Worm (Caenorhabditis elegans) whole organism, L4 larva: Measurements from ENCODE around the gene lgc-34.

Source experiments
- D1046.2 ChIP-seq: fragments of 200-800 bp; sonication (Bioruptor generic); IDR thresholded peaks from 2 replicates; pipeline ENCODE4 v1.3.6; 2022; ENCODE audit warnings: missing genetic modification characterization, missing compliant biosample characterization
- F44E2.7 ChIP-seq: fragments of 200-800 bp; sonication (Bioruptor generic); IDR thresholded peaks from 2 replicates; pipeline ENCODE4 v2.1.2; 2022; ENCODE audit warnings: missing genetic modification characterization, missing compliant biosample characterization
- R02D3.7 ChIP-seq: fragments of 150-350 bp; sonication (generic microtip); optimal IDR thresholded peaks from 3 replicates; lab custom pipeline; 2014; ENCODE audit warnings: missing biosample characterization, missing genetic modification characterization
- Y48G9A.11 ChIP-seq: fragments of 200-800 bp; sonication (Bioruptor generic); IDR thresholded peaks from 2 replicates; pipeline ENCODE4 v1.3.6; 2022; ENCODE audit warnings: missing genetic modification reagents, missing genetic modification characterization, missing compliant biosample characterization
- Y75B8A.6 ChIP-seq: fragments of 200-800 bp; sonication (Bioruptor generic); IDR thresholded peaks from 2 replicates; pipeline ENCODE4 v1.3.6; 2022; ENCODE audit warnings: missing genetic modification reagents, missing genetic modification characterization, missing compliant biosample characterization
- aly-2 ChIP-seq: sonication (generic microtip); optimal IDR thresholded peaks from 2 replicates; lab custom pipeline; 2018; ENCODE audit warnings: missing biosample characterization, missing genetic modification characterization
- ceh-62 ChIP-seq: sonication (generic microtip); optimal IDR thresholded peaks from 2 replicates; lab custom pipeline; 2017; ENCODE audit warnings: missing biosample characterization, missing genetic modification characterization
- daf-16 ChIP-seq, 3 experiments: sonication (generic microtip); optimal IDR thresholded peaks; 2 replicates each; lab custom pipeline; 2016 to 2017; ENCODE audit warnings: missing genetic modification characterization in 3 of 3, missing genetic modification reagents in 3 of 3, mild to moderate bottlenecking in 2 of 3, missing compliant biosample characterization in 2 of 3, missing biosample characterization in 1 of 3, moderate library complexity in 1 of 3
- dmd-9 ChIP-seq: fragments of 200-800 bp; sonication (Bioruptor generic); IDR thresholded peaks from 2 replicates; pipeline ENCODE4 v1.3.6; 2022; ENCODE audit warnings: missing genetic modification reagents, missing genetic modification characterization, missing compliant biosample characterization
- egl-27 ChIP-seq: sonication (generic microtip); optimal IDR thresholded peaks from 3 replicates; lab custom pipeline; 2017; ENCODE audit warnings: missing biosample characterization, missing genetic modification reagents, missing genetic modification characterization
- egl-43 ChIP-seq: fragments of 200-800 bp; sonication (Bioruptor generic); IDR thresholded peaks from 2 replicates; pipeline ENCODE4 v1.3.6; 2022; ENCODE audit warnings: missing genetic modification reagents, missing genetic modification characterization, missing compliant biosample characterization
- hif-1 ChIP-seq, 2 experiments: sonication (generic microtip); optimal IDR thresholded peaks; 2 replicates each; lab custom pipeline; 2016 to 2017; ENCODE audit warnings: missing compliant biosample characterization in 2 of 2, missing genetic modification characterization in 2 of 2, missing genetic modification reagents in 2 of 2, missing genotype in 2 of 2, mild to moderate bottlenecking in 1 of 2
- hlh-11 ChIP-seq: fragments of 200-800 bp; sonication (Bioruptor generic); optimal IDR thresholded peaks from 2 replicates; lab custom pipeline; 2018; ENCODE audit warnings: mild to moderate bottlenecking, missing genetic modification characterization, missing compliant biosample characterization
- jun-1 ChIP-seq: fragments of 150-350 bp; optimal IDR thresholded peaks from 2 replicates; lab custom pipeline; 2014; ENCODE audit warnings: missing biosample characterization, missing genetic modification reagents, missing genetic modification characterization
- lim-7 ChIP-seq: fragments of 200-800 bp; sonication (Bioruptor generic); IDR thresholded peaks from 2 replicates; pipeline ENCODE4 v1.3.6; 2022; ENCODE audit warnings: missing genetic modification characterization, missing compliant biosample characterization
- lin-1 ChIP-seq: fragments of 200-800 bp; sonication (Bioruptor generic); IDR thresholded peaks from 2 replicates; pipeline ENCODE4 v1.3.6; 2022; ENCODE audit warnings: missing genetic modification reagents, missing genetic modification characterization, missing compliant biosample characterization
- lin-15B ChIP-seq: fragments of 150-350 bp; sonication (generic microtip); optimal IDR thresholded peaks from 3 replicates; lab custom pipeline; 2014; ENCODE audit warnings: missing biosample characterization, missing genetic modification characterization
- lin-38 ChIP-seq: fragments of 200-800 bp; sonication (Bioruptor generic); IDR thresholded peaks from 2 replicates; pipeline ENCODE4 v1.3.6; 2022; ENCODE audit warnings: missing genetic modification reagents, missing genetic modification characterization, missing compliant biosample characterization
- mxl-3 ChIP-seq: fragments of 200-800 bp; sonication (Bioruptor generic); optimal IDR thresholded peaks from 2 replicates; lab custom pipeline; 2018; ENCODE audit warnings: mild to moderate bottlenecking, missing genetic modification characterization, missing compliant biosample characterization
- nhr-11 ChIP-seq: fragments of 150-350 bp; optimal IDR thresholded peaks from 2 replicates; lab custom pipeline; 2014; ENCODE audit warnings: missing biosample characterization, missing genetic modification characterization
- nhr-42 ChIP-seq: fragments of 200-800 bp; sonication (Bioruptor generic); IDR thresholded peaks from 2 replicates; pipeline ENCODE4 v1.3.6; 2022; ENCODE audit warnings: missing genetic modification characterization, missing compliant biosample characterization
- set-16 ChIP-seq: fragments of 200-800 bp; sonication (Bioruptor generic); IDR thresholded peaks from 2 replicates; pipeline ENCODE4 v1.3.6; 2022; ENCODE audit warnings: missing genetic modification reagents, missing genetic modification characterization, missing compliant biosample characterization
- zag-1 ChIP-seq: fragments of 150-350 bp; optimal IDR thresholded peaks from 2 replicates; lab custom pipeline; 2014; ENCODE audit warnings: missing biosample characterization, missing genetic modification characterization
- zfp-2 ChIP-seq: sonication (generic microtip); optimal IDR thresholded peaks from 2 replicates; lab custom pipeline; 2016; ENCODE audit warnings: mild to moderate bottlenecking, missing genetic modification characterization, missing compliant biosample characterization
- ztf-11 ChIP-seq: fragments of 150-350 bp; optimal IDR thresholded peaks from 2 replicates; lab custom pipeline; 2014; ENCODE audit warnings: missing biosample characterization, missing genetic modification characterization

The lgc-34 gene

DNA sequence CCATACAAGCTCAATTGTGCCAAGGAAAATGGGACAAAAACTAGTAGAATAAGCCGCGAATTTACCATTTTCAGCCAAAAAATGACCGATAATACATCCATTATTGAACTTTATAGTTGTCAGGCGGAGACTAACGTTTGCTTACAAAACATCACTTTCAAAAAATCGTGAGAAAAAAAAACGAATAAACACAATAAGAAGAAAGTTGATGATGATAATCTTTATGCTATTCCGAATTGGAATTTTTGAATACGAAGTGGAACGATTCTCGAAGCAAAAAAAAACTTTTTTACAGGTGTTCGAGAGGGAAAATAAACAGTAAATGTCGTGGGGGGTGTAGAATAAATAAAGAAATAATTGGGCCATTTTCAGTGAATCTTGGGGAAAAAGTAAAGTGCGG is 51.3 kb downstream of the lgc-34 start, which contains the start of gene W08F4.7:
Gene W08F4.7, minus strand, starts transcription at position 101 of the 400 bp plus-strand sequence.
- TF ChIP-seq ceh-62 (tag; lab: Kevin White, UChicago), result no peak
- no peak for TF ChIP-seq egl-43 (GFP tag; lab: Robert Waterston, UW)
- no peak for TF ChIP-seq daf-16 (GFP tag; optimal IDR thresholded peaks at IDR 0.05; lab: Kevin White, UChicago)
- peak; percentile 0 for TF ChIP-seq daf-16 (tag; optimal IDR thresholded peaks at IDR 0.05; lab: Kevin White, UChicago)
- no peak for TF ChIP-seq hif-1 (tag; optimal IDR thresholded peaks at IDR 0.05; lab: Kevin White, UChicago)
- peak; percentile 52 for TF ChIP-seq lin-38 (GFP tag; lab: Robert Waterston, UW)
- TF ChIP-seq ztf-11, result no peak

DNA sequence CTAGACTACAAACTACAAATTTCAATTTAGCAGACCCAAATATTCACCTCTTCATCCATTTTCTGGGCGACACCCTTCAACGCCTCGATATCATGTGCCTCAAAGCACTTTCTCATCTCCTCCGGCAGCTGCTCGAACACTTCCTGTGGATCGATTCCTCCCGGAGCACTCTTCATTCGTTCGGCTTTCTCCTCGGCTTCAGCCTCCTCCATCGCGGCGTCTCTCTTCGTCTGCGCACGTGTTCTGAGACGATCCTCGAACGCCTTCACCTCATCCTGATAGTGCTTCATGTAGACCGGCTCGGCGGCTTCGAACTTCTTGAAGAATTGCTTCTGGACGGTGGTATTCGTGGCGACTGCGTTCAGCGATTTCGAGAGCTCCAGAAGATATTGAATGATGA is 52.4 kb downstream of the lgc-34 start:
- TF ChIP-seq nhr-11, result no peak
- no peak for TF ChIP-seq mxl-3 (GFP tag; lab: Kevin White, UChicago)
- TF ChIP-seq jun-1 (tag; lab: Kevin White, UChicago), result no peak
- TF ChIP-seq egl-27 (tag; lab: Kevin White, UChicago), result no peak
- TF ChIP-seq zfp-2 (tag; lab: Kevin White, UChicago), result no peak
- no peak for TF ChIP-seq R02D3.7 (tag; lab: Kevin White, UChicago)
- no peak for TF ChIP-seq aly-2 (tag; lab: Kevin White, UChicago)
- TF ChIP-seq lin-38 (GFP tag; lab: Robert Waterston, UW), result 0 out of 2 replicates have a peak, but pooled peaks have one; percentile 2
- no peak for TF ChIP-seq Y75B8A.6
- no peak for TF ChIP-seq lin-15B (tag; lab: Kevin White, UChicago)
- TF ChIP-seq lin-1 (GFP tag; lab: Robert Waterston, UW), result no peak
- TF ChIP-seq D1046.2, result no peak
- TF ChIP-seq lim-7, result no peak
- no peak for TF ChIP-seq hlh-11 (tag; lab: Kevin White, UChicago)
- no peak for TF ChIP-seq nhr-42 (GFP tag; lab: Robert Waterston, UW)
- TF ChIP-seq dmd-9 (GFP tag; lab: Robert Waterston, UW), result 0 out of 2 replicates have a peak, but pooled peaks have one; percentile 26
- TF ChIP-seq Y48G9A.11 (GFP tag; lab: Robert Waterston, UW), result no peak
- TF ChIP-seq set-16 (GFP tag; lab: Robert Waterston, UW), result peak; percentile 77
- no peak for TF ChIP-seq F44E2.7 (GFP tag; lab: Robert Waterston, UW)
- no peak for TF ChIP-seq zag-1
- TF ChIP-seq, all 104 proteins: peak for 3
